Worm (Caenorhabditis elegans) whole organism, midembryonic: ENCODE measurements around the gene F38E1.10.

ENCODE experiments used
- T22C8.4 ChIP-seq: fragments of 200-800 bp; sonication (Bioruptor generic); IDR thresholded peaks from 2 replicates; pipeline ENCODE4 v1.3.6; 2022; ENCODE audit warnings: missing genetic modification characterization, missing compliant biosample characterization
- cog-1 ChIP-seq: sonication (generic microtip); optimal IDR thresholded peaks from 2 replicates; lab custom pipeline; 2016; ENCODE audit warnings: missing genetic modification characterization, missing compliant biosample characterization
- flt-1 ChIP-seq: fragments of 200-800 bp; sonication (Bioruptor generic); IDR thresholded peaks from 2 replicates; pipeline ENCODE4 v1.3.6; 2022; ENCODE audit warnings: missing genetic modification characterization, missing compliant biosample characterization
- klf-2 ChIP-seq: fragments of 200-800 bp; sonication (Bioruptor generic); conservative IDR thresholded peaks from 2 replicates; pipeline ENCODE4 v1.3.6; 2022; ENCODE audit warnings: missing genetic modification reagents, missing genetic modification characterization, missing compliant biosample characterization
- tab-1 ChIP-seq: fragments of 200-800 bp; sonication (Bioruptor generic); IDR thresholded peaks from 2 replicates; pipeline ENCODE4 v1.3.6; 2022; ENCODE audit warnings: missing genetic modification characterization, missing compliant biosample characterization
- ztf-29 ChIP-seq: fragments of 200-800 bp; sonication (Bioruptor generic); IDR thresholded peaks from 2 replicates; pipeline ENCODE4 v1.3.6; 2022; ENCODE audit warnings: missing genetic modification reagents, missing genetic modification characterization, missing compliant biosample characterization

DNA sequence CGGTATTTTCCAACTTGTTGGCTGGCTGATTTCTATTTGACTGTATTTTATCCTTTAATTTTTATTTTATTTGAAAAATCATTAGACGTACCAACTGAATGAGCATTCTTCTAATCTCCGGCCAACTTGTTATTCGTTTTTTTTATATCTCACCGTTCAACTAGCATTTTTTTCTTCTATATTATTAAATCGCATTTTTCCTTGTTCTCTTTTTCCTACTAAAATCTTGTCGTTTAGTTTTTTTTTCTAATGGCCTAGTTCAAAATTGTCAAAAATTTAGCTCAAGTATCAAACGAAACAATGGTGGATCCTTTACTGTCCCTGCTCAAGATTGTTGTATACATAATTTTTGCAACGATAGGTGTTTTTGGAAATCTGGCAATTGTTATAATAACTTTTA, 23.9 kb downstream of the F38E1.10 start, which contains the start of gene srsx-22:
- TF ChIP-seq flt-1 = no peak
- no peak for TF ChIP-seq tab-1 (GFP tag; lab: Robert Waterston, UW)
- TF ChIP-seq cog-1 (tag; lab: Kevin White, UChicago) = no peak
- no peak for TF ChIP-seq klf-2 (GFP tag; lab: Robert Waterston, UW)
- no peak for TF ChIP-seq T22C8.4 (GFP tag; lab: Robert Waterston, UW)
- TF ChIP-seq ztf-29 (GFP tag; lab: Robert Waterston, UW) = no peak
